Worm (Caenorhabditis elegans) whole organism, L1 larva: ENCODE data around the gene srr-9.
"Not testable (repeated sequence)": the region's sequence is repeated elsewhere in the genome, so short reads cannot be mapped to it uniquely, and the experiment has no call there.

Source experiments
- C04F5.9 ChIP-seq: sonication (generic microtip); optimal IDR thresholded peaks from 2 replicates; lab custom pipeline; 2016; ENCODE audit warnings: missing genetic modification characterization, missing compliant biosample characterization
- C16A3.4 ChIP-seq: fragments of 150-350 bp; optimal IDR thresholded peaks from 2 replicates; lab custom pipeline; 2014; ENCODE audit warnings: missing biosample characterization, missing genetic modification characterization
- C34B4.2 ChIP-seq: sonication (generic microtip); optimal IDR thresholded peaks from 2 replicates; lab custom pipeline; 2017; ENCODE audit warnings: mild to moderate bottlenecking, missing genetic modification characterization, missing compliant biosample characterization
- F16B12.6 ChIP-seq: fragments of 150-350 bp; optimal IDR thresholded peaks from 2 replicates; lab custom pipeline; 2014; ENCODE audit warnings: missing biosample characterization, missing genetic modification characterization
- Y116A8C.19 ChIP-seq: sonication (generic microtip); optimal IDR thresholded peaks from 2 replicates; lab custom pipeline; 2016; ENCODE audit warnings: missing compliant biosample characterization, missing genetic modification characterization, borderline replicate concordance
- aha-1 ChIP-seq: fragments of 150-350 bp; optimal IDR thresholded peaks from 2 replicates; lab custom pipeline; 2014; ENCODE audit warnings: missing biosample characterization, missing genetic modification characterization
- alr-1 ChIP-seq: fragments of 200-800 bp; sonication (Bioruptor generic); optimal IDR thresholded peaks from 2 replicates; lab custom pipeline; 2018; ENCODE audit warnings: borderline replicate concordance, mild to moderate bottlenecking, missing genetic modification characterization, missing compliant biosample characterization
- blmp-1 ChIP-seq: fragments of 150-350 bp; optimal IDR thresholded peaks from 2 replicates; lab custom pipeline; 2014; ENCODE audit warnings: missing biosample characterization, missing genetic modification characterization
- ceh-63 ChIP-seq: fragments of 200-800 bp; sonication (Bioruptor generic); optimal IDR thresholded peaks from 2 replicates; lab custom pipeline; 2018; ENCODE audit warnings: mild to moderate bottlenecking, missing genetic modification characterization, missing compliant biosample characterization
- ceh-8 ChIP-seq: fragments of 200-800 bp; sonication (Bioruptor generic); optimal IDR thresholded peaks from 2 replicates; lab custom pipeline; 2018; ENCODE audit warnings: mild to moderate bottlenecking, missing genetic modification characterization, moderate library complexity, missing compliant biosample characterization
- ceh-82 ChIP-seq, 3 experiments: fragments of 150-350 bp in 1 of 3; sonication (generic microtip) in 2 of 3; optimal IDR thresholded peaks; 2 replicates each; lab custom pipeline; 2014 to 2017; ENCODE audit warnings: missing biosample characterization in 3 of 3, missing genetic modification characterization in 3 of 3
- efl-1 ChIP-seq, 4 experiments: fragments of 150-350 bp; optimal IDR thresholded peaks in 3 of 4; peaks in 1 of 4; 1 replicate in 1 of 4; 2 replicates in 3 of 4; lab custom pipeline; 2014; ENCODE audit warnings: missing biosample characterization in 2 of 4, missing genetic modification characterization in 2 of 4, missing genetic modification reagents in 2 of 4
- efl-3 ChIP-seq: fragments of 200-800 bp; sonication (Bioruptor generic); optimal IDR thresholded peaks from 2 replicates; lab custom pipeline; 2018; ENCODE audit warnings: mild to moderate bottlenecking, missing genetic modification characterization, missing compliant biosample characterization
- egl-27 ChIP-seq, 2 experiments: fragments of 150-350 bp in 1 of 2; sonication (generic microtip); optimal IDR thresholded peaks; 3 replicates each; lab custom pipeline; 2017 to 2018; ENCODE audit warnings: missing biosample characterization in 2 of 2, missing genetic modification characterization in 2 of 2, missing genetic modification reagents in 2 of 2
- fkh-10 ChIP-seq: sonication (generic microtip); optimal IDR thresholded peaks from 2 replicates; lab custom pipeline; 2017; ENCODE audit warnings: missing biosample characterization, missing genetic modification reagents, missing genetic modification characterization
- fkh-4 ChIP-seq: sonication (generic microtip); optimal IDR thresholded peaks from 2 replicates; lab custom pipeline; 2016; ENCODE audit warnings: missing compliant biosample characterization, missing genetic modification characterization, borderline replicate concordance
- fkh-8 ChIP-seq: sonication (generic microtip); optimal IDR thresholded peaks from 2 replicates; lab custom pipeline; 2016; ENCODE audit warnings: mild to moderate bottlenecking, missing genetic modification characterization, missing compliant biosample characterization
- fos-1 ChIP-seq: fragments of 150-350 bp; optimal IDR thresholded peaks from 2 replicates; lab custom pipeline; 2014; ENCODE audit warnings: missing biosample characterization, missing genetic modification characterization
- grh-1 ChIP-seq: fragments of 200-800 bp; sonication (Bioruptor generic); IDR thresholded peaks from 2 replicates; pipeline ENCODE4 v1.3.6; 2022; ENCODE audit warnings: missing genetic modification reagents, missing genetic modification characterization, missing compliant biosample characterization
- hlh-17 ChIP-seq: fragments of 200-800 bp; sonication (Bioruptor generic); optimal IDR thresholded peaks from 2 replicates; lab custom pipeline; 2018; ENCODE audit warnings: missing genetic modification characterization, mild to moderate bottlenecking, missing compliant biosample characterization, moderate library complexity, borderline replicate concordance
- hpl-2 ChIP-seq: fragments of 150-350 bp; optimal IDR thresholded peaks from 2 replicates; lab custom pipeline; 2014; ENCODE audit warnings: missing biosample characterization, missing genetic modification reagents, missing genetic modification characterization
- isw-1 ChIP-seq: fragments of 200-800 bp; sonication (Bioruptor generic); IDR thresholded peaks from 2 replicates; pipeline ENCODE4 v1.3.6; 2022; ENCODE audit warnings: missing genetic modification characterization, missing compliant biosample characterization
- lin-15B ChIP-seq: fragments of 150-350 bp; sonication (generic microtip); optimal IDR thresholded peaks from 3 replicates; lab custom pipeline; 2014; ENCODE audit warnings: missing biosample characterization, missing genetic modification characterization
- mdl-1 ChIP-seq, 2 experiments: fragments of 150-350 bp; optimal IDR thresholded peaks; 2 replicates each; lab custom pipeline; 2014 to 2017; ENCODE audit warnings: missing biosample characterization in 2 of 2, missing genetic modification characterization in 2 of 2, inconsistent platforms in 1 of 2
- mef-2 ChIP-seq: fragments of 150-350 bp; optimal IDR thresholded peaks from 2 replicates; lab custom pipeline; 2014; ENCODE audit warnings: missing biosample characterization, missing genetic modification characterization
- nhr-12 ChIP-seq: sonication (generic microtip); optimal IDR thresholded peaks from 2 replicates; lab custom pipeline; 2017; ENCODE audit warnings: missing biosample characterization, missing genetic modification characterization
- nhr-20 ChIP-seq: sonication (generic microtip); optimal IDR thresholded peaks from 2 replicates; lab custom pipeline; 2016; ENCODE audit warnings: mild to moderate bottlenecking, missing genetic modification characterization, missing compliant biosample characterization
- nhr-28 ChIP-seq: fragments of 150-350 bp; optimal IDR thresholded peaks from 2 replicates; lab custom pipeline; 2014; ENCODE audit warnings: missing biosample characterization, missing genetic modification characterization
- nhr-47 ChIP-seq: sonication (generic microtip); optimal IDR thresholded peaks from 2 replicates; lab custom pipeline; 2016; ENCODE audit warnings: mild to moderate bottlenecking, missing genetic modification characterization, moderate library complexity, missing compliant biosample characterization
- nhr-76 ChIP-seq: sonication (generic microtip); optimal IDR thresholded peaks from 2 replicates; lab custom pipeline; 2017; ENCODE audit warnings: missing biosample characterization, missing genetic modification characterization
- nhr-77 ChIP-seq: fragments of 150-350 bp; optimal IDR thresholded peaks from 2 replicates; lab custom pipeline; 2014; ENCODE audit warnings: missing biosample characterization, missing genetic modification characterization
- nhr-84 ChIP-seq: sonication (generic microtip); optimal IDR thresholded peaks from 2 replicates; lab custom pipeline; 2017; ENCODE audit warnings: missing biosample characterization, missing genetic modification characterization
- pax-3 ChIP-seq: fragments of 200-800 bp; sonication (Bioruptor generic); optimal IDR thresholded peaks from 2 replicates; lab custom pipeline; 2018; ENCODE audit warnings: mild to moderate bottlenecking, missing genetic modification characterization, moderate library complexity, missing compliant biosample characterization
- pqm-1 ChIP-seq: sonication (generic microtip); optimal IDR thresholded peaks from 3 replicates; lab custom pipeline; 2017; ENCODE audit warnings: missing biosample characterization, missing genetic modification characterization
- rnt-1 ChIP-seq: sonication (generic microtip); optimal IDR thresholded peaks from 2 replicates; lab custom pipeline; 2016; ENCODE audit warnings: mild to moderate bottlenecking, missing genetic modification characterization, moderate library complexity, missing compliant biosample characterization
- snpc-4 ChIP-seq: fragments of 150-350 bp; optimal IDR thresholded peaks from 2 replicates; lab custom pipeline; 2014; ENCODE audit warnings: missing biosample characterization, missing genetic modification characterization
- sptf-1 ChIP-seq: fragments of 150-350 bp; optimal IDR thresholded peaks from 2 replicates; lab custom pipeline; 2014; ENCODE audit warnings: missing biosample characterization, missing genetic modification characterization
- tbx-2 ChIP-seq: sonication (generic microtip); optimal IDR thresholded peaks from 2 replicates; lab custom pipeline; 2016; ENCODE audit warnings: missing genetic modification characterization, missing compliant biosample characterization
- tlp-1 ChIP-seq: fragments of 150-350 bp; optimal IDR thresholded peaks from 2 replicates; lab custom pipeline; 2014; ENCODE audit warnings: missing biosample characterization, missing genetic modification characterization
- unc-98 ChIP-seq: fragments of 200-800 bp; sonication (Bioruptor generic); IDR thresholded peaks from 2 replicates; pipeline ENCODE4 v1.3.6; 2022; ENCODE audit warnings: missing genetic modification characterization, missing compliant biosample characterization
- xbp-1 ChIP-seq: sonication (generic microtip); optimal IDR thresholded peaks from 2 replicates; lab custom pipeline; 2016; ENCODE audit warnings: missing genetic modification characterization, missing compliant biosample characterization
- zag-1 ChIP-seq: fragments of 150-350 bp; optimal IDR thresholded peaks from 2 replicates; lab custom pipeline; 2014; ENCODE audit warnings: missing biosample characterization, missing genetic modification characterization
- zip-4 ChIP-seq: fragments of 200-800 bp; sonication (Bioruptor generic); optimal IDR thresholded peaks from 2 replicates; lab custom pipeline; 2018; ENCODE audit warnings: mild to moderate bottlenecking, missing genetic modification characterization, moderate library complexity, missing compliant biosample characterization
- ztf-4 ChIP-seq: fragments of 150-350 bp; optimal IDR thresholded peaks from 2 replicates; lab custom pipeline; 2014; ENCODE audit warnings: missing biosample characterization, missing genetic modification characterization

srr-9 gene

DNA sequence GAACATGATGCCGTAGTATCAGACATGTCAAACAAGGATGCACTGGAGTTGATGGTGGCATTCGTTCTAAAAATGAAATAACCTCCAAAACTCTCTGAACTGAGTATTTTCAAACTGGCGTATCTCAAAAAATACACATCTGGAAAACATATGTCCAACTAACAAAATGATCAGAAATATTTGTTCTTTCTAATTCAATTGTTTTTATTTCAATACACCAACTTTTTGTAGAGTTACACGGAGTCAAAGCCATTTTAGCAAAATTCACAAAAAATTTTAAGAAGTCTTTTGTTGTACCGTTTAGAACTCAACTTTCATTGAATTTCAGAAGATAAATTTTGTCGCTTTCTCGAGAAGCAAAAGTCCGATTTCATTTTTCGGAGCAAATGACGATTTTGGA lies 34.3 kb upstream of the srr-9 start, which contains the start of gene srsx-40:
srsx-40 (minus strand) TSS at position 101 of the 400 bp plus-strand sequence.
- TF ChIP-seq nhr-77, fos-1, rnt-1: not testable (repeated sequence)
- TF ChIP-seq, all 84 proteins: peak for 0; not testable (repeated sequence) for 84

DNA sequence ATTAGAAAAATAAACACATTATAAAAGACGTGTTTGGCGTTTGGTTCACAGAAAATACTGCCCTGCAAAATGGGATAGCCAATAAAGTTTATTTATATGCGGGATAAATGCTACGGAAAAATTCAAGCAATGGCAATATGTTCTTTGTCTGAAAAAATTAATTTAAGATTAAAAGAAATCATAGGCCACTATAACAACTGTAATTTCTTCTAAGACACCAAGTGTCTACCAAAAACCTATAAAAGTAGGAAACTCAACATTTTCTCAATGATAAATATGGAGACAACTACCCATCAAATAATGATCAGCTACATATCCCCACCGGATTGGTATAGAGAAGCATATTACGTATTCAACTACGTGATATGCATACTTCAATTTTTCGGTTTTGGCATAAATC lies 32.5 kb upstream of the srr-9 start, which contains the start of gene srw-3:
srw-3 (plus strand) TSS at position 301 of the 400 bp plus-strand sequence.
- TF ChIP-seq fkh-10 (GFP tag; lab: Kevin White, UChicago): no peak

DNA sequence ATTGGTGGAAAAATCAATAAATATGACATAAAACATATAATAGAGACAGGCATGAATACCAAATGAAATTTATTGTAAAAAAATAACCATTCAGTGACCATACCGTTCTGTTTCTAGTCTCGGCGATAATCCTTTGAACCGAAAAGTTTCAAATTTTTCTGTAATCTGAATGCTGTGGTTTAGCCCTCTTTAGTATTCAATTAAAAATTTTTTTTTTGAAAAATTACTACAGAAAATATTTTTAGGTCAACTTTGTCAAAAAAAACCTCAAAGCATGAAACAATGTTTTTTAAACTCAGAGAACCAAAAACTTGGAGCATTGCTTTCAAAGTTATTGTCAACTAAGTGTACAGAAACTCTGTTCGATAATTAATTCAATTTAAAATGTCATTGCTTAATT lies 29.3 kb upstream of the srr-9 start, which contains the start of gene ZK105.11:
ZK105.11 (minus strand) TSS at position 101 of the 400 bp plus-strand sequence.
- no peak for TF ChIP-seq nhr-47
- TF ChIP-seq nhr-12 (tag; lab: Kevin White, UChicago): no peak
- TF ChIP-seq lin-15B (tag; lab: Kevin White, UChicago): no peak
- no peak for TF ChIP-seq F16B12.6 (tag; lab: Kevin White, UChicago)
- TF ChIP-seq Y116A8C.19: no peak
- no peak for TF ChIP-seq hpl-2 (GFP tag; lab: Kevin White, UChicago)
- TF ChIP-seq pqm-1 (tag; lab: Kevin White, UChicago): no peak
- TF ChIP-seq unc-98 (GFP tag; lab: Robert Waterston, UW): no peak
- TF ChIP-seq tlp-1 (tag; lab: Kevin White, UChicago): no peak
- TF ChIP-seq C34B4.2 (tag; lab: Kevin White, UChicago): no peak
- TF ChIP-seq mdl-1 (tag; optimal IDR thresholded peaks at IDR 0.05; lab: Kevin White, UChicago): no peak
- TF ChIP-seq fkh-8 (tag; lab: Kevin White, UChicago): no peak
- TF ChIP-seq xbp-1 (tag; lab: Kevin White, UChicago): no peak
- no peak for TF ChIP-seq efl-3 (GFP tag; lab: Kevin White, UChicago)
- no peak for TF ChIP-seq sptf-1 (tag; lab: Kevin White, UChicago)
- no peak for TF ChIP-seq pax-3 (tag; lab: Kevin White, UChicago)
- no peak for TF ChIP-seq rnt-1
- no peak for TF ChIP-seq C16A3.4 (tag; lab: Kevin White, UChicago)
- TF ChIP-seq ceh-63 (GFP tag; lab: Kevin White, UChicago): no peak
- no peak for TF ChIP-seq nhr-20

DNA sequence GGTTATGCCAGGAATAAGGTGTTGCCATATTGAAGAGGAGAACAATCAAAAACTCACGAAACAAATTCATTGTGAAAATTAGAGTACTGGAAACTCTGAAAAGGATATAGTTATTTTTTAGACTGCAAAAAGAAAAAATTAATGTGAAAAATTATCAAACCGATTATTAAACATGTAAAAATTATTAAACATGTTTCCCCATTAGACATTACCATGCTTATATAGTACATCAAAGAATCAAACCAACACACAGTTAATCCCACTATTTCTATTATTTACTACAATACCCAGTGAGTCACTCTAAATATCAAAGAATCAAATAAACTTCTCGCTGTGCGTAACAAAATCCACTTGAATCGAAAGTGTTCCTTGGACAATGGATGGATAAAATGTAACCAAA lies 24.7 kb upstream of the srr-9 start, which contains the start of gene ZK105.13:
ZK105.13 (minus strand) TSS at position 101 of the 400 bp plus-strand sequence.
- TF ChIP-seq nhr-28: no peak
- TF ChIP-seq egl-27 (tag; optimal IDR thresholded peaks at IDR 0.05; lab: Kevin White, UChicago): no peak
- TF ChIP-seq fkh-4 (tag; lab: Kevin White, UChicago): no peak
- no peak for TF ChIP-seq grh-1 (GFP tag; lab: Robert Waterston, UW)
- TF ChIP-seq ceh-8 (GFP tag; lab: Kevin White, UChicago): no peak
- no peak for TF ChIP-seq alr-1 (tag; lab: Kevin White, UChicago)
- no peak for TF ChIP-seq lin-15B (tag; lab: Kevin White, UChicago)

DNA sequence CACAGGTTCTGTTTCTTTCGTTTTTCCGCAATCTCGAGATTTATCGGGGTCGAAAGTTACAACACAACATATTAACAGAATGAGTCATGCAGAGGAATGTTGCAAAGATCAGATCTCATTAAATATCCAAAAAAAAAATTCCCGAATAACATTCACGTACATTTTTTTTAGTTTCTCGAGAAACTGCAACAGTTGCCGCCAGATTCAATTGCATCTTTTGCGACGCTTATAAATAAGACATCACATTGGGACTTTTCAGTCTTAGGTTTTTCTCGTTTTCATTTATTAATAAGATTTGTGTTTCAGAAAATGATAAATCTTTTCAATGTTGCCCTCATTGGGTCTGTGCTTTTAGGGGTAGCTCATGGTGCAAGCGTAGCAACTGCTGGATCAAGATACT lies 24.1 kb upstream of the srr-9 start, which contains the start of gene ZK105.1:
ZK105.1 (plus strand) TSS at position 301 of the 400 bp plus-strand sequence.
- TF ChIP-seq snpc-4 (tag; lab: Kevin White, UChicago) (no peak), pax-3 (tag; lab: Kevin White, UChicago) (no peak), isw-1 (no peak), efl-1 (optimal IDR thresholded peaks at IDR 0.05; lab: Kevin White, UChicago) (no peak), efl-1 (GFP tag; optimal IDR thresholded peaks at IDR 0.05 in 1 of 2; lab: Kevin White, UChicago) (no peak), blmp-1 (tag; lab: Kevin White, UChicago) (no peak), pqm-1 (tag; lab: Kevin White, UChicago) (no peak), hlh-17 (GFP tag; lab: Kevin White, UChicago) (no peak), mef-2 (no peak), grh-1 (GFP tag; lab: Robert Waterston, UW) (no peak), tbx-2 (tag; lab: Kevin White, UChicago) (no peak), nhr-76 (no peak), ceh-82 (tag; optimal IDR thresholded peaks at IDR 0.05; lab: Kevin White, UChicago) (no peak), nhr-84 (no peak), zip-4 (GFP tag; lab: Kevin White, UChicago) (no peak), ztf-4 (tag; lab: Kevin White, UChicago) (no peak), C04F5.9 (tag; lab: Kevin White, UChicago) (no peak), zag-1 (tag; lab: Kevin White, UChicago) (no peak), aha-1 (tag; lab: Kevin White, UChicago) (no peak), fkh-8 (tag; lab: Kevin White, UChicago) (no peak), mdl-1 (tag; optimal IDR thresholded peaks at IDR 0.05; lab: Kevin White, UChicago) (no peak)
